Fruit fly (Drosophila melanogaster) whole organism, adult: ENCODE measurements around the gene Npl4.

Source experiments
- CG11617 ChIP-seq: fragments of 200-800 bp; sonication (Bioruptor generic); optimal IDR thresholded peaks from 2 replicates; lab custom pipeline; 2017; ENCODE audit warnings: mild to moderate bottlenecking, missing biosample characterization, missing genetic modification reagents, missing genetic modification characterization
- CG12768 ChIP-seq: fragments of 200-800 bp; sonication (Bioruptor generic); optimal IDR thresholded peaks from 2 replicates; lab custom pipeline; 2017; ENCODE audit warnings: missing biosample characterization, missing genetic modification characterization, mild to moderate bottlenecking, moderate library complexity, missing genetic modification reagents
- CG14711 ChIP-seq: fragments of 200-800 bp; sonication (Bioruptor generic); optimal IDR thresholded peaks from 2 replicates; lab custom pipeline; 2018; ENCODE audit warnings: missing biosample characterization, mild to moderate bottlenecking, missing genetic modification characterization, moderate library complexity
- CG1620 ChIP-seq: fragments of 200-800 bp; sonication (Bioruptor generic); optimal IDR thresholded peaks from 2 replicates; lab custom pipeline; 2016; ENCODE audit warnings: missing biosample characterization, missing genetic modification characterization
- CG7045 ChIP-seq: fragments of 200-800 bp; sonication (Bioruptor generic); optimal IDR thresholded peaks from 2 replicates; lab custom pipeline; 2017; ENCODE audit warnings: missing biosample characterization, mild to moderate bottlenecking, missing genetic modification characterization
- Crg-1 ChIP-seq: fragments of 200-800 bp; sonication (Bioruptor generic); optimal IDR thresholded peaks from 2 replicates; lab custom pipeline; 2016; ENCODE audit warnings: missing biosample characterization, missing genetic modification characterization
- Mnt ChIP-seq: fragments of 200-800 bp; sonication (Bioruptor generic); optimal IDR thresholded peaks from 2 replicates; lab custom pipeline; 2016; ENCODE audit warnings: missing biosample characterization, mild to moderate bottlenecking, missing genetic modification characterization
- cnc ChIP-seq, 2 experiments: fragments of >200 bp; optimal IDR thresholded peaks; 2 replicates each; lab custom pipeline; 2017
- ovo ChIP-seq: fragments of 200-800 bp; sonication (Bioruptor generic); optimal IDR thresholded peaks from 2 replicates; lab custom pipeline; 2016; ENCODE audit warnings: missing biosample characterization, missing genetic modification characterization
- pad ChIP-seq: fragments of 200-800 bp; sonication (Bioruptor generic); optimal IDR thresholded peaks from 3 replicates; lab custom pipeline; 2017; ENCODE audit warnings: missing biosample characterization, missing genetic modification characterization, mild to moderate bottlenecking, moderate library complexity, missing genetic modification reagents
- tj ChIP-seq: fragments of 200-800 bp; sonication (Bioruptor generic); optimal IDR thresholded peaks from 3 replicates; lab custom pipeline; 2017; ENCODE audit warnings: missing biosample characterization, mild to moderate bottlenecking, missing genetic modification characterization, moderate library complexity
- toe ChIP-seq: fragments of 200-800 bp; sonication (Bioruptor generic); optimal IDR thresholded peaks from 2 replicates; lab custom pipeline; 2016; ENCODE audit warnings: missing biosample characterization, missing genetic modification characterization

DNA sequence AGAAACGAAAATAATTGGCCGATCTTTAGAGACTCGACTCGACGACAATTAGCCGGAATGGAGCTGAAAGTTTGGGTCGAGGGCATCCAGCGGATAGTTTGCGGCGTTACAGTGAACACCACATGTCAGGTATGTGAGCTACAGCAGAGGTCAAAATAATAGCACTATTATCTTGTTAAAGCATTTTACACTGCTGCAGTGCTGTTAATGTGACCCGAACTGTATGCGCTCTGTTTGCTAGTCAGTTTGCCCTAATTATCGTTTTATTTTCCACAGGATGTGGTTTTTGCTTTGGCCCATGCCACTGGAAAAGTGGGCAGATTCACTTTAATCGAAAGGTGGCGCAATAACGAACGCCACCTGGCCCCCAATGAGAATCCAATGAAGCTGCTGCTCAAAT lies 37.9 kb upstream of the Npl4 start:
- TF ChIP-seq tj (GFP tag; lab: Kevin White, UChicago) (no peak), toe (GFP tag; lab: Kevin White, UChicago) (no peak), Crg-1 (GFP tag; lab: Kevin White, UChicago) (no peak), CG1620 (no peak), pad (no peak), ovo (no peak), CG14711 (tag; lab: Kevin White, UChicago) (no peak), CG11617 (no peak), CG7045 (GFP tag; lab: Kevin White, UChicago) (no peak), Mnt (GFP tag; lab: Kevin White, UChicago) (no peak), cnc (optimal IDR thresholded peaks at IDR 0.05; lab: Kevin White, UChicago) (no peak), CG12768 (GFP tag; lab: Kevin White, UChicago) (no peak)
